Fruit fly (Drosophila melanogaster) whole organism, prepupa: ENCODE measurements around the gene arm.

Experiments used
- CG10631 ChIP-seq: fragments of 200-800 bp; sonication (Bioruptor generic); optimal IDR thresholded peaks from 2 replicates; lab custom pipeline; 2016; ENCODE audit warnings: missing biosample characterization, missing genetic modification characterization
- CG10669 ChIP-seq: fragments of 200-800 bp; sonication (Bioruptor generic); optimal IDR thresholded peaks from 3 replicates; lab custom pipeline; 2018; ENCODE audit warnings: missing biosample characterization, mild to moderate bottlenecking, missing genetic modification characterization, moderate library complexity
- CG11294 ChIP-seq: fragments of 200-800 bp; sonication (Bioruptor generic); IDR thresholded peaks from 2 replicates; pipeline ENCODE4 v1.3.6; 2022; ENCODE audit warnings: missing biosample characterization, missing genetic modification characterization
- CG11902 ChIP-seq: fragments of 200-800 bp; sonication (Bioruptor generic); optimal IDR thresholded peaks from 3 replicates; lab custom pipeline; 2016; ENCODE audit warnings: missing biosample characterization, missing genetic modification characterization
- CG15336 ChIP-seq: fragments of 200-800 bp; sonication (Bioruptor generic); IDR thresholded peaks from 2 replicates; pipeline ENCODE4 v1.3.6; 2022; ENCODE audit warnings: missing biosample characterization, missing genetic modification characterization
- CG1621 ChIP-seq: fragments of 200-800 bp; sonication (Bioruptor generic); optimal IDR thresholded peaks from 3 replicates; lab custom pipeline; 2018; ENCODE audit warnings: missing biosample characterization, mild to moderate bottlenecking, missing genetic modification characterization
- CG16779 ChIP-seq: fragments of 200-800 bp; sonication (Bioruptor generic); optimal IDR thresholded peaks from 3 replicates; lab custom pipeline; 2017; ENCODE audit warnings: missing biosample characterization, mild to moderate bottlenecking, missing genetic modification characterization
- CG32006 ChIP-seq: fragments of 200-800 bp; sonication (Bioruptor generic); optimal IDR thresholded peaks from 3 replicates; lab custom pipeline; 2017; ENCODE audit warnings: missing biosample characterization, mild to moderate bottlenecking, missing genetic modification characterization
- CG34406 ChIP-seq: fragments of 200-800 bp; sonication (Bioruptor generic); optimal IDR thresholded peaks from 3 replicates; lab custom pipeline; 2016; ENCODE audit warnings: missing biosample characterization, missing genetic modification characterization
- CG3919 ChIP-seq: fragments of 200-800 bp; sonication (Bioruptor generic); optimal IDR thresholded peaks from 3 replicates; lab custom pipeline; 2016; ENCODE audit warnings: missing biosample characterization, missing genetic modification characterization
- CG6808 ChIP-seq: fragments of 200-800 bp; sonication (Bioruptor generic); optimal IDR thresholded peaks from 3 replicates; lab custom pipeline; 2017; ENCODE audit warnings: missing biosample characterization, missing genetic modification characterization, mild to moderate bottlenecking, moderate library complexity, missing genetic modification reagents
- CG6854 ChIP-seq: fragments of 200-800 bp; sonication (Bioruptor generic); optimal IDR thresholded peaks from 2 replicates; lab custom pipeline; 2017; ENCODE audit warnings: missing biosample characterization, mild to moderate bottlenecking, missing genetic modification characterization
- CG7368 ChIP-seq: fragments of 200-800 bp; sonication (Bioruptor generic); optimal IDR thresholded peaks from 3 replicates; lab custom pipeline; 2016; ENCODE audit warnings: missing biosample characterization, missing genetic modification characterization
- CG8119 ChIP-seq: fragments of 200-800 bp; sonication (Bioruptor generic); IDR thresholded peaks from 3 replicates; pipeline ENCODE4 v1.3.6; 2022; ENCODE audit warnings: missing biosample characterization, missing genetic modification characterization
- CG8319 ChIP-seq: fragments of 200-800 bp; sonication (Bioruptor generic); optimal IDR thresholded peaks from 3 replicates; lab custom pipeline; 2016; ENCODE audit warnings: missing biosample characterization, missing genetic modification characterization
- CG8632 ChIP-seq: fragments of 200-800 bp; sonication (Bioruptor generic); optimal IDR thresholded peaks from 3 replicates; lab custom pipeline; 2016; ENCODE audit warnings: missing biosample characterization, missing genetic modification characterization
- CG9139 ChIP-seq: fragments of 200-800 bp; sonication (Bioruptor generic); optimal IDR thresholded peaks from 3 replicates; lab custom pipeline; 2017; ENCODE audit warnings: missing biosample characterization, mild to moderate bottlenecking, missing genetic modification characterization
- Eip75B ChIP-seq: fragments of 200-800 bp; sonication (Bioruptor generic); optimal IDR thresholded peaks from 3 replicates; lab custom pipeline; 2016; ENCODE audit warnings: missing biosample characterization, missing genetic modification characterization
- Eip78C ChIP-seq: fragments of 200-800 bp; sonication (Bioruptor generic); peaks from one replicate; lab custom pipeline; 2016; ENCODE audit warnings: missing biosample characterization, missing genetic modification characterization
- Eip93F ChIP-seq: fragments of 200-800 bp; sonication (Bioruptor generic); optimal IDR thresholded peaks from 2 replicates; lab custom pipeline; 2016; ENCODE audit warnings: missing biosample characterization, mild to moderate bottlenecking, missing genetic modification characterization
- Gug ChIP-seq: fragments of 200-800 bp; sonication (Bioruptor generic); IDR thresholded peaks from 2 replicates; pipeline ENCODE4 v1.3.6; 2022; ENCODE audit warnings: missing biosample characterization, missing genetic modification characterization
- Hr38 ChIP-seq: sonication (Bioruptor generic); optimal IDR thresholded peaks from 2 replicates; lab custom pipeline; 2016; ENCODE audit warnings: missing biosample characterization, missing genetic modification characterization
- Hr4 ChIP-seq: fragments of 200-800 bp; sonication (Bioruptor generic); optimal IDR thresholded peaks from 3 replicates; lab custom pipeline; 2016; ENCODE audit warnings: missing biosample characterization, missing genetic modification characterization
- Lpt ChIP-seq: fragments of 200-800 bp; sonication (Bioruptor generic); optimal IDR thresholded peaks from 3 replicates; lab custom pipeline; 2016; ENCODE audit warnings: missing biosample characterization, missing genetic modification characterization
- Met ChIP-seq: fragments of 200-800 bp; sonication (Bioruptor generic); optimal IDR thresholded peaks from 3 replicates; lab custom pipeline; 2016; ENCODE audit warnings: missing biosample characterization, missing genetic modification characterization
- OdsH ChIP-seq: fragments of 200-800 bp; sonication (Bioruptor generic); optimal IDR thresholded peaks from 3 replicates; lab custom pipeline; 2016; ENCODE audit warnings: missing biosample characterization, missing genetic modification characterization
- Sox102F ChIP-seq: fragments of 200-800 bp; sonication (Bioruptor generic); optimal IDR thresholded peaks from 2 replicates; lab custom pipeline; 2016; ENCODE audit warnings: missing biosample characterization, mild to moderate bottlenecking, missing genetic modification characterization
- Sox14 ChIP-seq: fragments of 200-800 bp; sonication (Bioruptor generic); optimal IDR thresholded peaks from 3 replicates; lab custom pipeline; 2016; ENCODE audit warnings: missing biosample characterization, missing genetic modification characterization
- achi ChIP-seq: fragments of 200-800 bp; sonication (Bioruptor generic); optimal IDR thresholded peaks from 3 replicates; lab custom pipeline; 2016; ENCODE audit warnings: missing biosample characterization, missing genetic modification characterization
- acj6 ChIP-seq: fragments of 200-800 bp; sonication (Bioruptor generic); optimal IDR thresholded peaks from 3 replicates; lab custom pipeline; 2016; ENCODE audit warnings: missing biosample characterization, missing genetic modification characterization
- dac ChIP-seq: fragments of 200-800 bp; sonication (Bioruptor generic); optimal IDR thresholded peaks from 2 replicates; lab custom pipeline; 2017; ENCODE audit warnings: missing biosample characterization, mild to moderate bottlenecking, missing genetic modification characterization
- dsx ChIP-seq: fragments of 200-800 bp; optimal IDR thresholded peaks from 3 replicates; lab custom pipeline; 2019; ENCODE audit warnings: missing biosample characterization, mild to moderate bottlenecking, missing genetic modification characterization, moderate library complexity; ENCODE audit not compliant: poor library complexity, severe bottlenecking
- esn ChIP-seq: fragments of 200-800 bp; sonication (Bioruptor generic); optimal IDR thresholded peaks from 2 replicates; lab custom pipeline; 2016; ENCODE audit warnings: missing biosample characterization, mild to moderate bottlenecking, missing genetic modification characterization, moderate library complexity
- fd59A ChIP-seq: fragments of 200-800 bp; sonication (Bioruptor generic); optimal IDR thresholded peaks from 2 replicates; lab custom pipeline; 2017; ENCODE audit warnings: missing biosample characterization, mild to moderate bottlenecking, missing genetic modification characterization, missing genetic modification reagents
- fkh ChIP-seq: fragments of 200-800 bp; sonication (Bioruptor generic); optimal IDR thresholded peaks from 3 replicates; lab custom pipeline; 2017; ENCODE audit warnings: missing biosample characterization, mild to moderate bottlenecking, missing genetic modification characterization, moderate library complexity
- pdm3 ChIP-seq: fragments of 200-800 bp; sonication (Bioruptor generic); optimal IDR thresholded peaks from 3 replicates; lab custom pipeline; 2016; ENCODE audit warnings: missing biosample characterization, missing genetic modification characterization
- spab ChIP-seq: fragments of 200-800 bp; sonication (Bioruptor generic); optimal IDR thresholded peaks from 2 replicates; lab custom pipeline; 2017; ENCODE audit warnings: missing biosample characterization, mild to moderate bottlenecking, missing genetic modification characterization, missing genetic modification reagents
- svp ChIP-seq: fragments of 200-800 bp; sonication (Bioruptor generic); peaks from one replicate; lab custom pipeline; 2016; ENCODE audit warnings: missing biosample characterization, missing genetic modification characterization
- topi ChIP-seq: fragments of 200-800 bp; sonication (Bioruptor generic); optimal IDR thresholded peaks from 3 replicates; lab custom pipeline; 2016; ENCODE audit warnings: missing biosample characterization, missing genetic modification characterization
- vri ChIP-seq: fragments of 200-800 bp; sonication (Bioruptor generic); optimal IDR thresholded peaks from 3 replicates; lab custom pipeline; 2016; ENCODE audit warnings: missing biosample characterization, mild to moderate bottlenecking, missing genetic modification characterization

Gene arm

DNA sequence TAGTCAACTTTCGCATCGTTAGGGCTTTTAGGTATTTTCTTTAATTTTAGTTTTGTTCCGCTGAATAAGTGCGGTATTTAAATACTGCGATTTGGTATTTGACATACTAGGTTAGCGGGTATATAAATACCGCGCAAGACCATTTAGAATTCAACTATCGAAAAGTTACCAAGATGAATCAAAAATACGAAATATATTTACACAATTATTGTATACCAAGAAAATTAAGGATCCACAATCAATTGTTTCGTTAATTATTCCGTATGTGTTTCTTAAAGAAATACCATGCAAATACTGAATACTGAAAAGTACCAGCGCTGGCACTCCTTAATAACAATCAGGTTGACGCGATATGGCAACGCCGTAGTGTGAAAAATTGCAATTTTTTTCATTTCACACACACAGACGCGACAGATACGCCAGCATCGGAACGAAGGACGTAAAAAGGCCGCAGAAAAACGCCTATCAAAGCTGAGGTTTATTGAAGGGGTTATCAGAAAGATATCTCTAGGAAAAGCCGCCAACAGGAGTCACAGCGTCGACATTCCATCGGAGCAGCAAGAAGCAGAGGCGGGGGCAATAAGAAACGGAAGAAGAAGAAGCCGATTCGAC lies 26.8 kb downstream of the arm start, which contains the start of the genes Pgam5 and Vps26:
Gene Pgam5 (minus strand): TSS at position 51 of the 612 bp plus-strand sequence.
Gene Vps26 (plus strand): TSS at position 339 of the 612 bp plus-strand sequence.
- no peak for TF ChIP-seq CG1621 (tag; lab: Kevin White, UChicago)
- TF ChIP-seq svp (GFP tag; lab: Kevin White, UChicago), result peak; percentile 76
- peak; percentile 27 for TF ChIP-seq Eip78C (GFP tag; lab: Kevin White, UChicago)
- no peak for TF ChIP-seq esn
- TF ChIP-seq, all 60 proteins: peak for 2

DNA sequence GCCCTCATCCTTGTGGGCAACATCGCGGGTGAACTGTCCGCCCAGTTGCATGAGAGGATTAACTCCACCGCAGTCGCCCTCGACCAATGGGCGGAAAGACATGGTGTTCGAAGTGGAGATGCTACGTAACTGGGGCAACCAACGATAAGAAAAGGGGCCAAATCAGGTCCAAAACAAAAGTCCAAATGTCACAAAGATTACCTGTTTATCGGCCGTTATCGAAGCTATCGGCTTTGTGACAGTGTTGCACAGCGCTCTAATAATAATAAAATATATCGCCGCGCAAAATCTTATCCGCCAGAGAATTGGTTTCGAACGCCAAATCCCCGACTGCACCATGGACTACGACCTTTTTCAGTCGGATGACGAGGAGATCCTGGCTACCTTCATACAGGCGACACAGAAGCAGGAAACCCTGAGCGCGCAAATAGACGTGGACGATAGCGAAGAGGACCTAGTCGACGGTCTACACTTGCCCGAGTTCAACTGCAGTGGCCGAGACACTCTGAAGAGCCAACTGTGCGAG lies 31.8 kb downstream of the arm start, which contains the start of the genes CG14803 and Pex5:
Gene CG14803 (plus strand): TSS at position 285 of the 526 bp plus-strand sequence.
Gene Pex5 (minus strand): TSS at position 476 of the 526 bp plus-strand sequence.
- TF ChIP-seq CG9139 (GFP tag; lab: Kevin White, UChicago) (no peak), pdm3 (GFP tag; lab: Kevin White, UChicago) (no peak), esn (peak; percentile 20), CG11902 (GFP tag; lab: Kevin White, UChicago) (no peak), CG6854 (GFP tag; lab: Kevin White, UChicago) (no peak), CG10631 (GFP tag; lab: Kevin White, UChicago) (no peak), dsx (GFP tag; lab: Kevin White, UChicago) (no peak), fd59A (no peak), Met (GFP tag; lab: Kevin White, UChicago) (no peak), CG11294 (no peak), svp (GFP tag; lab: Kevin White, UChicago) (peak; percentile 92), CG3919 (GFP tag; lab: Kevin White, UChicago) (no peak), CG32006 (GFP tag; lab: Kevin White, UChicago) (no peak), acj6 (GFP tag; lab: Kevin White, UChicago) (no peak), Eip78C (GFP tag; lab: Kevin White, UChicago) (peak; percentile 26), CG7368 (GFP tag; lab: Kevin White, UChicago) (no peak), CG8319 (GFP tag; lab: Kevin White, UChicago) (no peak), CG34406 (GFP tag; lab: Kevin White, UChicago) (no peak), spab (GFP tag; lab: Kevin White, UChicago) (no peak), Lpt (no peak)
- TF ChIP-seq, all 60 proteins: peak for 3

DNA sequence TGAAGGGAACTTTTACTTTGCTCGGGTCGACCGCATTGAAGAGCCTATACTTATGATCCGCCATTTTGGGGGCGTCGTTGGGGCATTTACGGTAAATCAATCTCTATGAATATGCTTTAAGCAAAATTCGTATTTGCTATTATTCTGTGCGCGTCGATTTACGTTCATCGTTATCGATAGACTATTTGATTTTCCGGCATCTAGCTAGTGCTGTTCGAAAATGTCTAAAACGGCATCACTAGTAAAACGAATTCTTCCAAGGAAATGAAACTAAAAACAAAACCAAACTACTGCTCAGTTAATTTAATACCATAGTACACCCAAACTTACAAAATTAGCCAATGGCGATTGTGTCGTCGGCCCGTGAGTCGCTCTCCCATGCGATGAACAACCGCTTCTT lies 34.8 kb downstream of the arm start, which contains the start of the genes Gcna and MED18:
Gene Gcna (minus strand): TSS at position 163 of the 400 bp plus-strand sequence.
Gene MED18 (plus strand): TSS at position 237 of the 400 bp plus-strand sequence.
- TF ChIP-seq achi (no peak), CG8632 (GFP tag; lab: Kevin White, UChicago) (no peak), CG9139 (GFP tag; lab: Kevin White, UChicago) (no peak), pdm3 (GFP tag; lab: Kevin White, UChicago) (no peak), Eip75B (GFP tag; lab: Kevin White, UChicago) (no peak), CG11902 (GFP tag; lab: Kevin White, UChicago) (no peak), Sox14 (GFP tag; lab: Kevin White, UChicago) (no peak), fkh (GFP tag; lab: Kevin White, UChicago) (no peak), Hr38 (GFP tag; lab: Kevin White, UChicago) (no peak), esn (no peak)

dm6 chrX:1861620-1862184 lies 38.7 kb downstream of the arm start, which contains the start of gene deltaCOP:
Gene deltaCOP (minus strand): TSS chrX:1861790.
- peak; percentile 72 for TF ChIP-seq CG11294
- TF ChIP-seq fd59A, result peak; percentile 74
- no peak for TF ChIP-seq CG10631 (GFP tag; lab: Kevin White, UChicago)
- no peak for TF ChIP-seq CG9139 (GFP tag; lab: Kevin White, UChicago)
- no peak for TF ChIP-seq Eip93F (GFP tag; lab: Kevin White, UChicago)
- TF ChIP-seq CG8119 (GFP tag; lab: Robert Waterston, UW), result peak; percentile 73; the same call in 2 of the 3 replicates
- TF ChIP-seq CG6854 (GFP tag; lab: Kevin White, UChicago), result peak; percentile 16
- no peak for TF ChIP-seq Met (GFP tag; lab: Kevin White, UChicago)
- no peak for TF ChIP-seq vri (GFP tag; lab: Kevin White, UChicago)
- no peak for TF ChIP-seq Sox102F (GFP tag; lab: Kevin White, UChicago)
- TF ChIP-seq topi (GFP tag; lab: Kevin White, UChicago), result peak; percentile 90
- TF ChIP-seq CG7368 (GFP tag; lab: Kevin White, UChicago), result peak; percentile 77
- peak; percentile 76 for TF ChIP-seq CG15336 (GFP tag; lab: Robert Waterston, UW)
- no peak for TF ChIP-seq pdm3 (GFP tag; lab: Kevin White, UChicago)
- TF ChIP-seq CG6808 (GFP tag; lab: Kevin White, UChicago), result no peak
- TF ChIP-seq CG10669 (GFP tag; lab: Kevin White, UChicago), result no peak
- no peak for TF ChIP-seq acj6 (GFP tag; lab: Kevin White, UChicago)
- TF ChIP-seq Hr4 (GFP tag; lab: Kevin White, UChicago), result no peak
- TF ChIP-seq CG16779 (tag; lab: Kevin White, UChicago), result no peak
- no peak for TF ChIP-seq spab (GFP tag; lab: Kevin White, UChicago)
- no peak for TF ChIP-seq dac
- peak; percentile 77 for TF ChIP-seq Lpt
- peak; percentile 77 for TF ChIP-seq Gug (GFP tag; lab: Robert Waterston, UW)
- TF ChIP-seq CG8319 (GFP tag; lab: Kevin White, UChicago), result peak; percentile 70
- no peak for TF ChIP-seq fkh (GFP tag; lab: Kevin White, UChicago)
- no peak for TF ChIP-seq OdsH (GFP tag; lab: Kevin White, UChicago)
- peak; percentile 85 for TF ChIP-seq CG8632 (GFP tag; lab: Kevin White, UChicago)
